Fruit fly (Drosophila melanogaster) whole organism, pupa: ENCODE measurements around the gene CG32727.

Experiments used
- CG13204 ChIP-seq: fragments of 200-800 bp; sonication (Bioruptor generic); optimal IDR thresholded peaks from 2 replicates; lab custom pipeline; 2018; ENCODE audit warnings: missing biosample characterization, mild to moderate bottlenecking, missing genetic modification characterization, moderate library complexity
- CG32121 ChIP-seq: fragments of 200-800 bp; sonication (Bioruptor generic); IDR thresholded peaks from 2 replicates; pipeline ENCODE4 v1.3.6; 2022; ENCODE audit warnings: missing biosample characterization, missing genetic modification characterization
- CG4496 ChIP-seq: fragments of 200-800 bp; sonication (Bioruptor generic); IDR thresholded peaks from 3 replicates; pipeline ENCODE4 v1.3.6; 2022; ENCODE audit warnings: missing biosample characterization, missing genetic modification characterization
- CG8159 ChIP-seq: fragments of 200-800 bp; sonication (Bioruptor generic); optimal IDR thresholded peaks from 3 replicates; lab custom pipeline; 2018; ENCODE audit warnings: missing biosample characterization, mild to moderate bottlenecking, missing genetic modification characterization, moderate library complexity
- EcR ChIP-seq: fragments of 200-800 bp; sonication (Bioruptor generic); optimal IDR thresholded peaks from 3 replicates; lab custom pipeline; 2019; ENCODE audit warnings: missing biosample characterization, missing genetic modification characterization, mild to moderate bottlenecking, moderate library complexity, missing genetic modification reagents
- Ets98B ChIP-seq: fragments of 200-800 bp; sonication (Bioruptor generic); IDR thresholded peaks from 2 replicates; pipeline ENCODE4 v1.3.6; 2022; ENCODE audit warnings: missing biosample characterization, missing genetic modification characterization
- Snoo ChIP-seq: fragments of 200-800 bp; sonication (Bioruptor generic); optimal IDR thresholded peaks from 3 replicates; lab custom pipeline; 2017; ENCODE audit warnings: missing biosample characterization, mild to moderate bottlenecking, missing genetic modification characterization, inconsistent platforms
- gl ChIP-seq: fragments of 200-800 bp; sonication (Bioruptor generic); optimal IDR thresholded peaks from 2 replicates; lab custom pipeline; 2018; ENCODE audit warnings: missing biosample characterization, mild to moderate bottlenecking, missing genetic modification characterization
- rn ChIP-seq: fragments of 200-800 bp; sonication (Bioruptor generic); IDR thresholded peaks from 2 replicates; pipeline ENCODE4 v1.3.6; 2022; ENCODE audit warnings: missing biosample characterization, missing genetic modification characterization

DNA sequence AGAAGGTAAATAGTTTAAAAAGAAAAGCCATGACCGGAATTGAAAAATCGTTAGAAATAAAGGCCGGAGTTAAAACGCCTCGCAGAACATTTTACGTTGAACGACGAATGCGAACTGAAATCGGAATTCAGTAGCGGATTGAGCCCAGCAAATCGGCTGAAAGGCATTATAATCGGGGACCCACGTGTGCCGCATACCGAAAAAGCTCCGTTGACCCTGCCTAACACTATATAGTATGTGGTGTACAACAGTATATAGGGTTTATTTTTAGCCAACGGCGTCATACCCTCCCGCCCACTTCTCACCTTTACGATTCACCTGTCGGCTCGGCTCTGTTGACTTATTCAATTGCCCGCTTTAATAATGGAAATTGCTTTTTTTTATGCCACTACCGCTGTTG is 4.8 kb downstream of the CG32727 start, which contains the start of gene CG42246:
- TF ChIP-seq EcR (GFP tag; lab: Kevin White, UChicago) (no peak), CG13204 (GFP tag; lab: Kevin White, UChicago) (no peak), CG8159 (tag; lab: Kevin White, UChicago) (no peak), Ets98B (GFP tag; lab: Robert Waterston, UW) (no peak), rn (no peak), CG4496 (GFP tag; lab: Robert Waterston, UW) (no peak), CG32121 (GFP tag; lab: Robert Waterston, UW) (no peak), Snoo (tag; lab: Kevin White, UChicago) (no peak), gl (tag; lab: Kevin White, UChicago) (no peak)
